Fruit fly (Drosophila melanogaster) whole organism, adult: ENCODE results near the gene CG14034.

Experiments
- CG11617 ChIP-seq: fragments of 200-800 bp; sonication (Bioruptor generic); optimal IDR thresholded peaks from 2 replicates; lab custom pipeline; 2017; ENCODE audit warnings: mild to moderate bottlenecking, missing biosample characterization, missing genetic modification reagents, missing genetic modification characterization
- CG12768 ChIP-seq: fragments of 200-800 bp; sonication (Bioruptor generic); optimal IDR thresholded peaks from 2 replicates; lab custom pipeline; 2017; ENCODE audit warnings: missing biosample characterization, missing genetic modification characterization, mild to moderate bottlenecking, moderate library complexity, missing genetic modification reagents
- CG14711 ChIP-seq: fragments of 200-800 bp; sonication (Bioruptor generic); optimal IDR thresholded peaks from 2 replicates; lab custom pipeline; 2018; ENCODE audit warnings: missing biosample characterization, mild to moderate bottlenecking, missing genetic modification characterization, moderate library complexity
- CG1620 ChIP-seq: fragments of 200-800 bp; sonication (Bioruptor generic); optimal IDR thresholded peaks from 2 replicates; lab custom pipeline; 2016; ENCODE audit warnings: missing biosample characterization, missing genetic modification characterization
- CG33017 ChIP-seq: fragments of 200-800 bp; sonication (Bioruptor generic); optimal IDR thresholded peaks from 2 replicates; lab custom pipeline; 2018; ENCODE audit warnings: missing biosample characterization, mild to moderate bottlenecking, missing genetic modification characterization, moderate library complexity
- CG7045 ChIP-seq: fragments of 200-800 bp; sonication (Bioruptor generic); optimal IDR thresholded peaks from 2 replicates; lab custom pipeline; 2017; ENCODE audit warnings: missing biosample characterization, mild to moderate bottlenecking, missing genetic modification characterization
- CG7101 ChIP-seq: fragments of 200-800 bp; sonication (Bioruptor generic); optimal IDR thresholded peaks from 2 replicates; lab custom pipeline; 2018; ENCODE audit warnings: missing biosample characterization, mild to moderate bottlenecking, missing genetic modification characterization, moderate library complexity
- Clk ChIP-seq: fragments of 200-800 bp; sonication (Bioruptor generic); optimal IDR thresholded peaks from 2 replicates; lab custom pipeline; 2017; ENCODE audit warnings: missing biosample characterization, missing genetic modification characterization
- Crg-1 ChIP-seq: fragments of 200-800 bp; sonication (Bioruptor generic); optimal IDR thresholded peaks from 2 replicates; lab custom pipeline; 2016; ENCODE audit warnings: missing biosample characterization, missing genetic modification characterization
- Hr96 ChIP-seq: fragments of 200-800 bp; sonication (Bioruptor generic); optimal IDR thresholded peaks from 2 replicates; lab custom pipeline; 2016; ENCODE audit warnings: missing biosample characterization, missing genetic modification characterization
- Mnt ChIP-seq: fragments of 200-800 bp; sonication (Bioruptor generic); optimal IDR thresholded peaks from 2 replicates; lab custom pipeline; 2016; ENCODE audit warnings: missing biosample characterization, mild to moderate bottlenecking, missing genetic modification characterization
- bab1 ChIP-seq: fragments of 200-800 bp; sonication (Bioruptor generic); optimal IDR thresholded peaks from 3 replicates; lab custom pipeline; 2019; ENCODE audit warnings: missing biosample characterization, mild to moderate bottlenecking, missing genetic modification characterization, moderate library complexity
- cic ChIP-seq: fragments of 200-800 bp; sonication (Bioruptor generic); optimal IDR thresholded peaks from 2 replicates; lab custom pipeline; 2017; ENCODE audit warnings: missing biosample characterization, mild to moderate bottlenecking, missing genetic modification characterization, moderate library complexity
- cnc ChIP-seq, 2 experiments: fragments of >200 bp; optimal IDR thresholded peaks; 2 replicates each; lab custom pipeline; 2017
- kay ChIP-seq: fragments of 200-800 bp; sonication (Bioruptor generic); peaks from one replicate; lab custom pipeline; 2016; ENCODE audit warnings: missing biosample characterization, missing genetic modification characterization, borderline replicate concordance
- ovo ChIP-seq: fragments of 200-800 bp; sonication (Bioruptor generic); optimal IDR thresholded peaks from 2 replicates; lab custom pipeline; 2016; ENCODE audit warnings: missing biosample characterization, missing genetic modification characterization
- pad ChIP-seq: fragments of 200-800 bp; sonication (Bioruptor generic); optimal IDR thresholded peaks from 3 replicates; lab custom pipeline; 2017; ENCODE audit warnings: missing biosample characterization, missing genetic modification characterization, mild to moderate bottlenecking, moderate library complexity, missing genetic modification reagents
- tj ChIP-seq: fragments of 200-800 bp; sonication (Bioruptor generic); optimal IDR thresholded peaks from 3 replicates; lab custom pipeline; 2017; ENCODE audit warnings: missing biosample characterization, mild to moderate bottlenecking, missing genetic modification characterization, moderate library complexity
- toe ChIP-seq: fragments of 200-800 bp; sonication (Bioruptor generic); optimal IDR thresholded peaks from 2 replicates; lab custom pipeline; 2016; ENCODE audit warnings: missing biosample characterization, missing genetic modification characterization

CG14034 gene

dm6 chr2L:5197200-5197599 lies 19.1 kb downstream of the CG14034 start:
- no peak for TF ChIP-seq CG33017 (tag; lab: Kevin White, UChicago)
- no peak for TF ChIP-seq pad (GFP tag; lab: Kevin White, UChicago)
- TF ChIP-seq cic (GFP tag; lab: Kevin White, UChicago) = no peak
- TF ChIP-seq kay (GFP tag; lab: Kevin White, UChicago) = no peak

dm6 chr2L:5196684-5197083 lies 19.7 kb downstream of the CG14034 start:
- TF ChIP-seq cnc (optimal IDR thresholded peaks at IDR 0.05; lab: Kevin White, UChicago) (no peak), ovo (GFP tag; lab: Kevin White, UChicago) (no peak), Crg-1 (GFP tag; lab: Kevin White, UChicago) (no peak), toe (GFP tag; lab: Kevin White, UChicago) (no peak), tj (no peak), CG7045 (no peak), Mnt (GFP tag; lab: Kevin White, UChicago) (no peak), CG7101 (no peak), bab1 (GFP tag; lab: Kevin White, UChicago) (no peak), kay (GFP tag; lab: Kevin White, UChicago) (no peak), Clk (no peak), CG1620 (GFP tag; lab: Kevin White, UChicago) (no peak), CG11617 (GFP tag; lab: Kevin White, UChicago) (no peak)

- no peak for TF ChIP-seq Crg-1 (GFP tag; lab: Kevin White, UChicago)
- no peak for TF ChIP-seq Hr96 (GFP tag; lab: Kevin White, UChicago)
- TF ChIP-seq pad (GFP tag; lab: Kevin White, UChicago) = no peak
- TF ChIP-seq bab1 (GFP tag; lab: Kevin White, UChicago) = no peak
- no peak for TF ChIP-seq CG12768 (GFP tag; lab: Kevin White, UChicago)
- TF ChIP-seq cnc (optimal IDR thresholded peaks at IDR 0.05; lab: Kevin White, UChicago) = no peak
- no peak for TF ChIP-seq toe (GFP tag; lab: Kevin White, UChicago)
- no peak for TF ChIP-seq CG33017 (tag; lab: Kevin White, UChicago)
- no peak for TF ChIP-seq CG14711
- no peak for TF ChIP-seq CG7101
- TF ChIP-seq Clk = no peak
- TF ChIP-seq ovo (GFP tag; lab: Kevin White, UChicago) = no peak
Measured at dm6 chr2L:5195639-5196038, 20.7 kb downstream of the CG14034 start.

dm6 chr2L:5186543-5186942 lies 29.8 kb downstream of the CG14034 start:
- no peak for TF ChIP-seq CG7045
- no peak for TF ChIP-seq CG7101
- TF ChIP-seq cnc (optimal IDR thresholded peaks at IDR 0.05; lab: Kevin White, UChicago) = no peak
- no peak for TF ChIP-seq pad (GFP tag; lab: Kevin White, UChicago)
- TF ChIP-seq CG11617 (GFP tag; lab: Kevin White, UChicago) = no peak
- no peak for TF ChIP-seq ovo (GFP tag; lab: Kevin White, UChicago)
- no peak for TF ChIP-seq tj
- TF ChIP-seq Clk = no peak
- no peak for TF ChIP-seq Hr96 (GFP tag; lab: Kevin White, UChicago)
- no peak for TF ChIP-seq CG1620 (GFP tag; lab: Kevin White, UChicago)
- TF ChIP-seq CG14711 = no peak
- TF ChIP-seq CG12768 (GFP tag; lab: Kevin White, UChicago) = no peak
- no peak for TF ChIP-seq kay (GFP tag; lab: Kevin White, UChicago)
- TF ChIP-seq cic (GFP tag; lab: Kevin White, UChicago) = no peak
- no peak for TF ChIP-seq toe (GFP tag; lab: Kevin White, UChicago)
- TF ChIP-seq Mnt (GFP tag; lab: Kevin White, UChicago) = no peak
